Fruit fly (Drosophila melanogaster) whole organism, embryonic: ENCODE data around the gene Npc2f.

Experiments
- Abd-B ChIP-seq: fragments of 200-800 bp; sonication (Bioruptor generic); optimal IDR thresholded peaks from 2 replicates; lab custom pipeline; 2018; ENCODE audit warnings: missing biosample characterization, mild to moderate bottlenecking, missing genetic modification characterization, moderate library complexity
- Ada2b ChIP-seq: fragments of 200-800 bp; sonication (Bioruptor generic); IDR thresholded peaks from 2 replicates; pipeline ENCODE4 v1.3.6; 2022; ENCODE audit warnings: missing biosample characterization, missing genetic modification characterization
- Asciz ChIP-seq: fragments of 200-800 bp; sonication (Bioruptor generic); optimal IDR thresholded peaks from 2 replicates; lab custom pipeline; 2017; ENCODE audit warnings: missing biosample characterization, mild to moderate bottlenecking, missing genetic modification characterization, missing genetic modification reagents
- CG10147 ChIP-seq: fragments of 200-800 bp; sonication (Bioruptor generic); optimal IDR thresholded peaks from 2 replicates; lab custom pipeline; 2019; ENCODE audit warnings: missing biosample characterization, mild to moderate bottlenecking, missing genetic modification characterization, moderate library complexity
- CG10274 ChIP-seq: fragments of 200-800 bp; sonication (Bioruptor generic); optimal IDR thresholded peaks from 3 replicates; lab custom pipeline; 2017; ENCODE audit warnings: missing biosample characterization, mild to moderate bottlenecking, missing genetic modification characterization
- CG11093 ChIP-seq: fragments of 200-800 bp; sonication (Bioruptor generic); IDR thresholded peaks from 3 replicates; pipeline ENCODE4 v1.3.6; 2022; ENCODE audit warnings: missing biosample characterization, missing genetic modification characterization
- CG11247 ChIP-seq: fragments of 200-800 bp; sonication (Bioruptor generic); IDR thresholded peaks from 2 replicates; pipeline ENCODE4 v1.3.6; 2022; ENCODE audit warnings: missing biosample characterization, missing genetic modification characterization
- CG11723 ChIP-seq: fragments of 200-800 bp; sonication (Bioruptor generic); optimal IDR thresholded peaks from 2 replicates; lab custom pipeline; 2017; ENCODE audit warnings: missing biosample characterization, mild to moderate bottlenecking, missing genetic modification characterization
- CG12391 ChIP-seq: fragments of 200-800 bp; sonication (Bioruptor generic); optimal IDR thresholded peaks from 3 replicates; lab custom pipeline; 2018; ENCODE audit warnings: missing biosample characterization, mild to moderate bottlenecking, missing genetic modification characterization, moderate library complexity
- CG13775 ChIP-seq: fragments of 200-800 bp; sonication (Bioruptor generic); optimal IDR thresholded peaks from 3 replicates; lab custom pipeline; 2017; ENCODE audit warnings: missing biosample characterization, mild to moderate bottlenecking, missing genetic modification characterization
- CG15011 ChIP-seq: fragments of 200-800 bp; sonication (Bioruptor generic); optimal IDR thresholded peaks from 3 replicates; lab custom pipeline; 2018; ENCODE audit warnings: missing biosample characterization, mild to moderate bottlenecking, missing genetic modification characterization
- CG15479 ChIP-seq: fragments of 200-800 bp; sonication (Bioruptor generic); optimal IDR thresholded peaks from 3 replicates; lab custom pipeline; 2019; ENCODE audit warnings: missing biosample characterization, mild to moderate bottlenecking, missing genetic modification characterization, moderate library complexity
- CG1603 ChIP-seq: fragments of 200-800 bp; sonication (Bioruptor generic); optimal IDR thresholded peaks from 2 replicates; lab custom pipeline; 2019; ENCODE audit warnings: missing biosample characterization, mild to moderate bottlenecking, missing genetic modification characterization, moderate library complexity
- CG16815 ChIP-seq: fragments of 200-800 bp; sonication (Bioruptor generic); optimal IDR thresholded peaks from 3 replicates; lab custom pipeline; 2017; ENCODE audit warnings: missing biosample characterization, mild to moderate bottlenecking, missing genetic modification characterization
- CG18764 ChIP-seq: fragments of 200-800 bp; sonication (Bioruptor generic); optimal IDR thresholded peaks from 3 replicates; lab custom pipeline; 2016; ENCODE audit warnings: missing biosample characterization, missing genetic modification characterization
- CG3838 ChIP-seq: fragments of 200-800 bp; sonication (Bioruptor generic); optimal IDR thresholded peaks from 3 replicates; lab custom pipeline; 2016; ENCODE audit warnings: missing biosample characterization, missing genetic modification characterization
- CG5180 ChIP-seq: fragments of 200-800 bp; sonication (Bioruptor generic); optimal IDR thresholded peaks from 3 replicates; lab custom pipeline; 2017; ENCODE audit warnings: missing biosample characterization, missing genetic modification characterization, mild to moderate bottlenecking, moderate library complexity, missing genetic modification reagents
- CG6765 ChIP-seq: fragments of 200-800 bp; sonication (Bioruptor generic); optimal IDR thresholded peaks from 3 replicates; lab custom pipeline; 2017; ENCODE audit warnings: missing biosample characterization, mild to moderate bottlenecking, missing genetic modification characterization
- CG8765 ChIP-seq: fragments of 200-800 bp; sonication (Bioruptor generic); IDR thresholded peaks from 2 replicates; pipeline ENCODE4 v1.3.6; 2022; ENCODE audit warnings: missing biosample characterization, missing genetic modification characterization
- Gsc ChIP-seq: fragments of 200-800 bp; sonication (Bioruptor generic); IDR thresholded peaks from 2 replicates; pipeline ENCODE4 v1.3.6; 2022; ENCODE audit warnings: missing biosample characterization, missing genetic modification characterization
- HHEX ChIP-seq: fragments of 200-800 bp; sonication (Bioruptor generic); optimal IDR thresholded peaks from 3 replicates; lab custom pipeline; 2017; ENCODE audit warnings: missing biosample characterization, mild to moderate bottlenecking, missing genetic modification characterization, missing genetic modification reagents
- Hr39 ChIP-seq: fragments of >200 bp; optimal IDR thresholded peaks from 2 replicates; lab custom pipeline; 2017
- Med ChIP-seq: fragments of 200-800 bp; sonication (Bioruptor generic); peaks from one replicate; lab custom pipeline; 2016; ENCODE audit warnings: missing biosample characterization, missing genetic modification characterization, mild to moderate bottlenecking, inconsistent platforms, moderate library complexity
- Oaz ChIP-seq: fragments of 200-800 bp; sonication (Bioruptor generic); IDR thresholded peaks from 2 replicates; pipeline ENCODE4 v1.3.6; 2022; ENCODE audit warnings: missing biosample characterization, missing genetic modification characterization
- Rfx ChIP-seq: fragments of 200-800 bp; sonication (Bioruptor generic); IDR thresholded peaks from 2 replicates; pipeline ENCODE4 v1.3.6; 2022; ENCODE audit warnings: missing biosample characterization, missing genetic modification characterization
- Scr ChIP-seq: fragments of 200-800 bp; sonication (Bioruptor generic); IDR thresholded peaks from 2 replicates; pipeline ENCODE4 v1.3.6; 2022; ENCODE audit warnings: missing biosample characterization, missing genetic modification characterization; ENCODE audit not compliant: partially characterized antibody
- Sox102F ChIP-seq: fragments of 200-800 bp; sonication (Bioruptor generic); optimal IDR thresholded peaks from 2 replicates; lab custom pipeline; 2018; ENCODE audit warnings: missing biosample characterization, mild to moderate bottlenecking, missing genetic modification characterization, moderate library complexity
- Sry-β ChIP-seq: fragments of 200-800 bp; sonication (Bioruptor generic); optimal IDR thresholded peaks from 2 replicates; lab custom pipeline; 2018; ENCODE audit warnings: missing biosample characterization, mild to moderate bottlenecking, missing genetic modification characterization, moderate library complexity
- Taf1 ChIP-seq: fragments of 200-800 bp; sonication (Bioruptor generic); IDR thresholded peaks from 2 replicates; pipeline ENCODE4 v1.3.6; 2022; ENCODE audit warnings: missing biosample characterization, missing genetic modification characterization
- emc ChIP-seq: fragments of 200-800 bp; sonication (Bioruptor generic); optimal IDR thresholded peaks from 2 replicates; lab custom pipeline; 2016; ENCODE audit warnings: missing biosample characterization, missing genetic modification characterization
- en ChIP-seq: fragments of 200-800 bp; sonication (Bioruptor generic); optimal IDR thresholded peaks from 2 replicates; lab custom pipeline; 2016; ENCODE audit warnings: missing biosample characterization, missing genetic modification characterization
- gcm ChIP-seq: fragments of 200-800 bp; sonication (Bioruptor generic); optimal IDR thresholded peaks from 2 replicates; lab custom pipeline; 2019; ENCODE audit warnings: missing biosample characterization, mild to moderate bottlenecking, missing genetic modification characterization, moderate library complexity
- gsb-n ChIP-seq: fragments of 200-800 bp; sonication (Bioruptor generic); optimal IDR thresholded peaks from 3 replicates; lab custom pipeline; 2018; ENCODE audit warnings: missing biosample characterization, mild to moderate bottlenecking, missing genetic modification characterization
- hkb ChIP-seq, 2 experiments: fragments of 200-800 bp in 1 of 2; fragments of >200 bp in 1 of 2; sonication (Bioruptor generic) in 1 of 2; IDR thresholded peaks in 1 of 2; optimal IDR thresholded peaks in 1 of 2; 2 replicates each; pipeline versions ENCODE4 v1.3.6 to Lab custom; 2017 to 2022; ENCODE audit warnings: missing biosample characterization in 1 of 2, missing genetic modification characterization in 1 of 2
- klu ChIP-seq: fragments of 200-800 bp; sonication (Bioruptor generic); IDR thresholded peaks from 2 replicates; pipeline ENCODE4 v1.3.6; 2022; ENCODE audit warnings: missing biosample characterization, missing genetic modification characterization
- mirr ChIP-seq: fragments of 200-800 bp; sonication (Bioruptor generic); optimal IDR thresholded peaks from 3 replicates; lab custom pipeline; 2018; ENCODE audit warnings: missing biosample characterization, mild to moderate bottlenecking, missing genetic modification characterization
- nerfin-1 ChIP-seq: fragments of 200-800 bp; sonication (Bioruptor generic); optimal IDR thresholded peaks from 3 replicates; lab custom pipeline; 2019; ENCODE audit warnings: missing biosample characterization, mild to moderate bottlenecking, missing genetic modification characterization, moderate library complexity
- sc ChIP-seq, 3 experiments: fragments of >200 bp in 2 of 3; fragments of 200-800 bp in 1 of 3; sonication (Bioruptor generic) in 1 of 3; optimal IDR thresholded peaks; 2 replicates in 2 of 3; 3 replicates in 1 of 3; lab custom pipeline; 2017; ENCODE audit warnings: mild to moderate bottlenecking in 1 of 3, missing biosample characterization in 1 of 3, missing genetic modification characterization in 1 of 3, missing genetic modification reagents in 1 of 3
- slou ChIP-seq: fragments of 200-800 bp; sonication (Bioruptor generic); optimal IDR thresholded peaks from 3 replicates; lab custom pipeline; 2016; ENCODE audit warnings: missing biosample characterization, missing genetic modification characterization
- ssp ChIP-seq: fragments of 200-800 bp; sonication (Bioruptor generic); IDR thresholded peaks from 2 replicates; pipeline ENCODE4 v1.3.6; 2022; ENCODE audit warnings: missing biosample characterization, missing genetic modification characterization
- tap ChIP-seq: fragments of 200-800 bp; optimal IDR thresholded peaks from 3 replicates; lab custom pipeline; 2019; ENCODE audit warnings: missing biosample characterization, mild to moderate bottlenecking, missing genetic modification characterization, moderate library complexity
- tin ChIP-seq: fragments of 200-800 bp; sonication (Bioruptor generic); optimal IDR thresholded peaks from 3 replicates; lab custom pipeline; 2016; ENCODE audit warnings: missing biosample characterization, missing genetic modification characterization
- vfl ChIP-seq: fragments of 200-800 bp; sonication (Bioruptor generic); optimal IDR thresholded peaks from 2 replicates; lab custom pipeline; 2016; ENCODE audit warnings: missing biosample characterization, missing genetic modification characterization
- wdn ChIP-seq: fragments of 200-800 bp; sonication (Bioruptor generic); IDR thresholded peaks from 2 replicates; pipeline ENCODE4 v1.3.6; 2022; ENCODE audit warnings: missing biosample characterization, missing genetic modification characterization
- zfh2 ChIP-seq: fragments of 200-800 bp; sonication (Bioruptor generic); optimal IDR thresholded peaks from 2 replicates; lab custom pipeline; 2016; ENCODE audit warnings: missing biosample characterization, missing genetic modification characterization

Gene Npc2f

DNA sequence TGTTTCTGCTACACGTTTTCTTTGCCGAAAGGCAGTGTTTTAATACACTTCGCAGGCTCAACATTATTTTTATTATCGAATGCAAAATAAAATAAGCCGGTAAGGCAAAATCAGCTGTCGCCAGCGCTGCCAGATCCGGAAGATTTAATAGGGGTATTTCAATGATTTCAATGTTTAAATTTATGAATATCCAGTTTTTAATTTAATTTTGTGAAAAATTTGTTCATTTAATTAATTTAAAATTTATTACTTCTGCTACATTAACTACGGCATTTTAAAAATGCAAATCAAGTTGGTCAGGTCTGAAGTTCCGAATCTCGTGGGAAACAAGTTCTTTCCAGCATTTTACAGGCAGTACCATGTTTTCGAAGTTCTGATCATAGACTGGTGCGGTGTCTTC is 11.1 kb downstream of the Npc2f start, which contains the start of gene Slimp (continued):
- TF ChIP-seq CG11723 (GFP tag; lab: Kevin White, UChicago) (no peak), zfh2 (GFP tag; lab: Kevin White, UChicago) (no peak), wdn (GFP tag; lab: Robert Waterston, UW) (no peak), ssp (GFP tag; lab: Robert Waterston, UW) (0 out of 2 replicates have a peak, but pooled peaks have one; percentile 10), Rfx (GFP tag; lab: Robert Waterston, UW) (no peak), gsb-n (tag; lab: Kevin White, UChicago) (no peak), gcm (GFP tag; lab: Kevin White, UChicago) (no peak), Scr (0 out of 2 replicates have a peak, but pooled peaks have one; percentile 2), en (GFP tag; lab: Kevin White, UChicago) (no peak), klu (GFP tag; lab: Robert Waterston, UW) (no peak), Abd-B (GFP tag; lab: Kevin White, UChicago) (no peak), CG6765 (GFP tag; lab: Kevin White, UChicago) (no peak), Sox102F (GFP tag; lab: Kevin White, UChicago) (no peak), CG11247 (GFP tag; lab: Robert Waterston, UW) (no peak), CG15479 (GFP tag; lab: Kevin White, UChicago) (no peak), Taf1 (no peak), CG15011 (no peak), CG11093 (GFP tag; lab: Robert Waterston, UW) (no peak)

DNA sequence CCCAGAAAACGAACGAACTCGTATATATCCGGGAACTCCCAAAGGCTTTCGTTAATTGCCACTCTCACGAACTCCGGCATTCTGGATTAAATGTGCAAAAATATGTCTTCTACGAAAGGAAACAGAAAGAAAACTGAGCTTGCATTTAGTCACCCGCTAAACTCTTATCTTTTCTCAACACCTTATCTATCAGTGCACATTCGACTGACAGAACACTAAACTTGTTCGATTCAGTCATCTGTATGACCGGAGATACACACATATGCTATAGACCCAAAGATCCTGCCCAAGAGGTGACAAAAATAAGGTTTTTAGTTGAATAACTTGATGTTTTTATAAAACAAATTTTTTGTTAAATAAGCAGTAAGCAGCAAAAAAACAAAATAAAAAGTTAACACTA is 12.4 kb downstream of the Npc2f start, which contains the start of gene p38c:
Gene p38c (minus strand): TSS at position 101 of the 400 bp plus-strand sequence.
- TF ChIP-seq tin (GFP tag; lab: Kevin White, UChicago), result no peak
- TF ChIP-seq CG5180 (GFP tag; lab: Kevin White, UChicago), result peak; percentile 71
- TF ChIP-seq, all 482 proteins: peak for 1

DNA sequence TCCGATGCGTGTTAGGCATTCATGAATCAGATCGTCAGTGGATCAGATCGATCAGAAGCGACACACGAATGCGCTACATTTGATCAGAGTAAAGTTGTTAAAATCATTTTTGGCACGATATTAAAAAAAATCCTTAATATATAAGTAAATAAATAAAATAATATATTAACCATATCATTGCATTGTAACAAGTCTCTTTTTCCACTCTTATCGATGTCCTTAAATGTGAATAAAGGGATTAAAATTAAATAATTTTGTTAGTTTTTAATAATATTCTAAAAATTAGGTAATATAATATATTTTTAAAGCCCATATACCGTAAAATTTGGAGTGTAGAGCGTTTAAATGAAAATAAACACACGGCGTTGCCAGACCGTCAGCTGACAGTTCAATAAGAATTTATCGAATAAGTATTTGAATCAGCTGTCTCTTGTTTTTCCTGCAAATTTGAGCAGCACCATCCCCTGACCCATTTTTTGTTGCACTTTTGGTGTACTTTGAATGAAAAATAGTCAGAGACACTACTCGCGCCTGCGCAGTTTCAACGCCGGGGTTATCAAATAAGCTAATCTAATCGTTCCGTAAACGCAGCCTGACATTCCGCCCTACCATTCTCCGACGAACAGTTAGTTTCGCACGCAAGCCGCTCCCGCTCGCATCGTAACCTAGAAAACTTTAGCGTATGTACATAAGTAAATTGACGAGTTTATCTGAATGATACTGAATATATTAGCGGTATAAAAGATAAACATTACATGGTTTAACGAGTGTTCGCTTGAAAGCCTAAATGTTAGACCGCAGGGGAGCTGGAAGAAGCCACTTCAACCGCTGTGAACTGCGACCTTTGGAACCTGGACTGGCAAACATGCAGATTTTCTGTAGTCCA is 14.5 kb downstream of the Npc2f start, which contains the start of the genes p38a and CG6178:
Gene p38a (minus strand): TSS at position 398 of the 886 bp plus-strand sequence.
Gene CG6178 (plus strand): TSS at position 424 of the 886 bp plus-strand sequence.
- TF ChIP-seq CG13775 (GFP tag; lab: Kevin White, UChicago) (peak; percentile 98), emc (GFP tag; lab: Kevin White, UChicago) (peak; percentile 49), Gsc (GFP tag; lab: Robert Waterston, UW) (no peak; the same call in 1 of the 2 replicates), CG12391 (tag; lab: Kevin White, UChicago) (peak; percentile 98), Asciz (peak; percentile 97), CG16815 (GFP tag; lab: Kevin White, UChicago) (peak; percentile 94), hkb (optimal IDR thresholded peaks at IDR 0.05; lab: Kevin White, UChicago) (no peak), hkb (GFP tag; IDR thresholded peaks at IDR 0.05; lab: Robert Waterston, UW) (peak; percentile 97), CG1603 (peak; percentile 42), slou (peak; percentile 82), CG10147 (peak; percentile 98), CG10274 (peak; percentile 99), Med (peak; percentile 84), HHEX (GFP tag; lab: Kevin White, UChicago) (peak; percentile 97), CG18764 (GFP tag; lab: Kevin White, UChicago) (peak; percentile 86), sc (optimal IDR thresholded peaks at IDR 0.05; lab: Kevin White, UChicago) (no peak), sc (GFP tag; optimal IDR thresholded peaks at IDR 0.05; lab: Kevin White, UChicago) (peak; percentile 94), vfl (GFP tag; lab: Kevin White, UChicago) (peak; percentile 62), Oaz (GFP tag; lab: Robert Waterston, UW) (peak; percentile 90), CG3838 (peak; percentile 71), CG8765 (GFP tag; lab: Robert Waterston, UW) (peak; percentile 78), tap (tag; lab: Kevin White, UChicago) (peak; percentile 96), mirr (peak; percentile 84), Ada2b (GFP tag; lab: Robert Waterston, UW) (peak; percentile 95), klu (GFP tag; lab: Robert Waterston, UW) (peak; percentile 96), nerfin-1 (tag; lab: Kevin White, UChicago) (peak; percentile 91), Sry-β (GFP tag; lab: Kevin White, UChicago) (peak; percentile 54), Hr39 (lab: Kevin White, UChicago) (no peak)
